Worm (Caenorhabditis elegans): Measurements from ENCODE around the gene F13B12.3.

Gene F13B12.3

ce11 chrIV:10438901-10439300 lies at the start of gene F13B12.3:
F13B12.3 (plus strand) TSS chrIV:10439123.
- peak; percentile 38 for TF ChIP-seq elt-2 (tag; optimal IDR thresholded peaks at IDR 0.05)
- no peak for TF ChIP-seq unc-86 (tag; optimal IDR thresholded peaks at IDR 0.05)
- TF ChIP-seq ahr-1 (tag; optimal IDR thresholded peaks at IDR 0.05), result no peak

- TF ChIP-seq npax-4 (tag; optimal IDR thresholded peaks at IDR 0.05) (no peak), ceh-30 (tag; optimal IDR thresholded peaks at IDR 0.05) (no peak), fkh-6 (tag; optimal IDR thresholded peaks at IDR 0.05) (no peak)
These were observed 47.1 kb upstream of the F13B12.3 start, which contains the start of gene spe-26 for ce11 chrIV:10391827-10392226. spe-26 (minus strand) TSS chrIV:10391927.

ce11 chrIV:10394858-10395257 lies 44.1 kb upstream of the F13B12.3 start, which contains the start of gene R10H10.4:
R10H10.4 (minus strand) TSS chrIV:10394958.
- TF ChIP-seq elt-2 (tag; optimal IDR thresholded peaks at IDR 0.05) (no peak), ceh-14 (tag; optimal IDR thresholded peaks at IDR 0.05) (no peak), hlh-6 (tag; optimal IDR thresholded peaks at IDR 0.05) (no peak), ceh-19 (GFP tag; optimal IDR thresholded peaks at IDR 0.05) (no peak), pag-3 (tag; optimal IDR thresholded peaks at IDR 0.05; ENCODE audit: borderline replicate concordance) (no peak), ceh-9 (tag; optimal IDR thresholded peaks at IDR 0.05) (no peak), F13H6.1 (tag; optimal IDR thresholded peaks at IDR 0.05) (no peak)

- TF ChIP-seq lim-6 (tag; optimal IDR thresholded peaks at IDR 0.05) (no peak), unc-42 (tag; optimal IDR thresholded peaks at IDR 0.05) (peak; percentile 80)
These were observed 42.1 kb upstream of the F13B12.3 start for ce11 chrIV:10396827-10397226.

ce11 chrIV:10398244-10398643 lies 40.7 kb upstream of the F13B12.3 start:
- TF ChIP-seq zip-5 (tag; optimal IDR thresholded peaks at IDR 0.05) (no peak), sox-2 (GFP tag; IDR thresholded peaks at IDR 0.05) (no peak), nhr-11 (tag; optimal IDR thresholded peaks at IDR 0.05) (no peak), K02D7.2 (tag; optimal IDR thresholded peaks at IDR 0.05) (no peak), ama-1 (optimal IDR thresholded peaks at IDR 0.05) (no peak), ets-4 (tag; optimal IDR thresholded peaks at IDR 0.05) (no peak), ceh-14 (tag; optimal IDR thresholded peaks at IDR 0.05) (no peak), ceh-31 (tag; optimal IDR thresholded peaks at IDR 0.05) (peak; percentile 14), C08G9.2 (tag; optimal IDR thresholded peaks at IDR 0.05) (no peak), ceh-6 (GFP tag; optimal IDR thresholded peaks at IDR 0.05) (no peak), sdc-2 (tag; optimal IDR thresholded peaks at IDR 0.05) (no peak), hlh-30 (tag; optimal IDR thresholded peaks at IDR 0.05; ENCODE audit: insufficient read depth) (no peak), unc-42 (tag; optimal IDR thresholded peaks at IDR 0.05) (peak; percentile 69), pat-9 (tag; optimal IDR thresholded peaks at IDR 0.05) (no peak), K09A11.1 (tag; optimal IDR thresholded peaks at IDR 0.05; ENCODE audit: insufficient read depth) (no peak), dmd-4 (tag; optimal IDR thresholded peaks at IDR 0.05; ENCODE audit: borderline replicate concordance) (no peak), dve-1 (tag; optimal IDR thresholded peaks at IDR 0.05) (no peak), hlh-13 (GFP tag; optimal IDR thresholded peaks at IDR 0.05) (no peak), syd-9 (tag; optimal IDR thresholded peaks at IDR 0.05) (no peak), nfya-1 (tag; optimal IDR thresholded peaks at IDR 0.05) (peak; percentile 0)

All from whole organism, late embryonic.